Fruit fly (Drosophila melanogaster): ENCODE data around the gene Snoo.

The Snoo gene

DNA sequence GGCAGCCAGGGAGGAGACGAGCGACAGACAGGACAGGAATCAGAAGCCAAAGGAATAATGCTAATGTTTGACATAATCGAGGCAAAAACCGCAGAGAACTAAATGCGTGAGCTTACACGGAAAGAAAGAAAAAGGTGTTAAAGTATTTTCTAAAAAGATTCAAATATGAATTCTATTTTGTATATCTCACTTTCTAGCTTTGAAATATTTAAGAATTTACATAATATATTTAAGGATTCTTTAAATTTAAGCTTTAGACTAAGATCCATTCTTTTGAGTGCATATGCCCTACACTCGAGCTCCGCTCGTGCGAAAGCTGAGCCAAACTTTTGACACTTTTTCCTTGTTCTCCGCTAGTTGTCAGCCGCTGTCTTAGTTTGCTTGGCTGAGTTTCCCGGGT lies 52.8 kb downstream of the Snoo start (continued):
- TF ChIP-seq Bdp1 (GFP tag; optimal IDR thresholded peaks at IDR 0.05) (no peak), CG12104 (GFP tag; optimal IDR thresholded peaks at IDR 0.05) (no peak), jing (GFP tag; optimal IDR thresholded peaks at IDR 0.05) (no peak), CG18599 (GFP tag; optimal IDR thresholded peaks at IDR 0.05) (peak; percentile 49), Hr39 (optimal IDR thresholded peaks at IDR 0.05) (no peak), dan (GFP tag; IDR thresholded peaks at IDR 0.05) (no peak), CG1603 (tag; optimal IDR thresholded peaks at IDR 0.05) (no peak), CG43689 (GFP tag; IDR thresholded peaks at IDR 0.05) (no peak), dmrt11E (tag; optimal IDR thresholded peaks at IDR 0.05) (no peak), Dbx (GFP tag; IDR thresholded peaks at IDR 0.05) (peak; percentile 29; the same call in 1 of the 3 replicates), ase (GFP tag; IDR thresholded peaks at IDR 0.05) (no peak), Awh (GFP tag; IDR thresholded peaks at IDR 0.05) (no peak), CG11696 (GFP tag; IDR thresholded peaks at IDR 0.05) (no peak), CG14014 (GFP tag; IDR thresholded peaks at IDR 0.05) (no peak), CG13287 (GFP tag; IDR thresholded peaks at IDR 0.05; ENCODE audit: partially characterized antibody) (no peak), HLH3B (GFP tag; IDR thresholded peaks at IDR 0.05) (peak; percentile 51; the same call in 1 of the 2 replicates), CG3838 (GFP tag; optimal IDR thresholded peaks at IDR 0.05) (no peak), insv (GFP tag; optimal IDR thresholded peaks at IDR 0.05) (no peak), Sox102F (GFP tag; optimal IDR thresholded peaks at IDR 0.05) (peak; percentile 31), inv (GFP tag; IDR thresholded peaks at IDR 0.05; ENCODE audit: partially characterized antibody) (no peak), row (GFP tag; IDR thresholded peaks at IDR 0.05) (peak; percentile 62; the same call in 2 of the 3 replicates), Hmr (GFP tag; optimal IDR thresholded peaks at IDR 0.05) (peak; percentile 53), slbo (GFP tag; IDR thresholded peaks at IDR 0.05) (peak; percentile 69), CG12769 (tag; optimal IDR thresholded peaks at IDR 0.05) (no peak), CG8290 (GFP tag; optimal IDR thresholded peaks at IDR 0.05) (no peak), CG8290 (tag; optimal IDR thresholded peaks at IDR 0.05) (no peak), CG15696 (tag; optimal IDR thresholded peaks at IDR 0.05) (no peak), CG17612 (GFP tag; IDR thresholded peaks at IDR 0.05) (no peak), CG8388 (GFP tag; optimal IDR thresholded peaks at IDR 0.05) (no peak), CG9609 (GFP tag; optimal IDR thresholded peaks at IDR 0.05) (no peak), dysf (GFP tag; IDR thresholded peaks at IDR 0.05) (peak; percentile 51), Dll (GFP tag; IDR thresholded peaks at IDR 0.05; ENCODE audit: partially characterized antibody) (no peak), H15 (GFP tag; IDR thresholded peaks at IDR 0.05) (no peak), CG8281 (tag; optimal IDR thresholded peaks at IDR 0.05) (no peak), CG18764 (GFP tag; optimal IDR thresholded peaks at IDR 0.05) (no peak), Asciz (GFP tag; optimal IDR thresholded peaks at IDR 0.05) (no peak), her (GFP tag; optimal IDR thresholded peaks at IDR 0.05) (no peak), HLH4C (GFP tag; IDR thresholded peaks at IDR 0.05; ENCODE audit: partially characterized antibody) (no peak), CG14441 (GFP tag; IDR thresholded peaks at IDR 0.05) (no peak), CG17186 (GFP tag; optimal IDR thresholded peaks at IDR 0.05) (no peak), MBD-R2 (GFP tag; IDR thresholded peaks at IDR 0.05) (no peak), shn (GFP tag; optimal IDR thresholded peaks at IDR 0.05) (no peak), lov (optimal IDR thresholded peaks at IDR 0.05) (no peak), lov (GFP tag; IDR thresholded peaks at IDR 0.05) (no peak), mirr (GFP tag; optimal IDR thresholded peaks at IDR 0.05) (no peak), run (tag; optimal IDR thresholded peaks at IDR 0.05) (no peak), onecut (GFP tag; IDR thresholded peaks at IDR 0.05) (no peak), ab (GFP tag; optimal IDR thresholded peaks at IDR 0.05) (no peak), chif (GFP tag; optimal IDR thresholded peaks at IDR 0.05) (no peak), Kr (GFP tag; optimal IDR thresholded peaks at IDR 0.05) (no peak), CG17802 (tag; optimal IDR thresholded peaks at IDR 0.05) (no peak), CG5245 (GFP tag; optimal IDR thresholded peaks at IDR 0.05) (no peak), CG8924 (tag; optimal IDR thresholded peaks at IDR 0.05) (no peak)

All from whole organism, embryonic.